Fruit fly (Drosophila melanogaster): ENCODE measurements around the gene CG13926.

The CG13926 gene

DNA sequence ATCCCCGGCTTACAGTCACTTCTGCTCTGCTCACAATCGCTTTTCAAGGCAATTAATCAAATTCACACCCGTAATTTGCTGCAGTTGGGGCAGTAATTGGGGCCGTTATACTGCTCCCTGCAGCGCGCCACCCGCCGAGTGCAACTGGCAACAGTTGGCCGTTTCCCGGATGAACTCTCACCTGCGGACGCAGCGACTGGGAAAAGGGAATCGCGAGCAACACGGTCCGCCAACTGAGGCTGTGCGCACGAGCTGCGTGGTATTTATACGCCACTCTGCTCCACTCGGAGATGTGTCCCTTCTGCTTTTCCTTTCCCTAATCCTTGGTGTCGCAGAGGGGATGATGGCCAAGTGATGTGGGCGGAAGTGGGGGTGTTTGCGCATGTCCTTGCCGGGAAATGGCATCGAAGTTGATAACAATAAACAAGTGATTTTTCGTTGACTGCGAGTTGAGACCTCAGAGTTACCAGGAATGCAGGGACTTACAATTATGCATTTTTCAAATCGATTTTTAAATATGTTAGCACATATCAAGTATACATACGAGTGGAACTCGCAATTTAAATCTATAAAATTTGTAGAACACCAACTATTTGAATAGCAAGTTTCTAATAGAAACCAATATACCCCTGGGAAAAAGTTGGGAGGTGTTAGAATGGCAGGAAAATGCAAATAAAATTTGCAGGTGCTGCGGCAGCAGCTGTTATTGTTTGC lies 11.3 kb upstream of the CG13926 start, which contains the start of gene GC (continued):
- TF ChIP-seq Xrp1 (GFP tag; IDR thresholded peaks at IDR 0.05) = 0 out of 2 replicates have a peak, but pooled peaks have one; percentile 14
- TF ChIP-seq Lpt (GFP tag; optimal IDR thresholded peaks at IDR 0.05) = no peak
- no peak for TF ChIP-seq Mad (GFP tag; optimal IDR thresholded peaks at IDR 0.05)
- peak; percentile 97 for TF ChIP-seq scrt (GFP tag; optimal IDR thresholded peaks at IDR 0.05)
- TF ChIP-seq dpn (GFP tag; optimal IDR thresholded peaks at IDR 0.05) = peak in 1 of 2 experiments; percentile 16
- no peak for TF ChIP-seq CG32532 (GFP tag; IDR thresholded peaks at IDR 0.05)
- TF ChIP-seq CG15601 (tag; optimal IDR thresholded peaks at IDR 0.05) = no peak
- TF ChIP-seq CG1792 (GFP tag; optimal IDR thresholded peaks at IDR 0.05) = no peak
- no peak for TF ChIP-seq prd (optimal IDR thresholded peaks at IDR 0.05)
- TF ChIP-seq prd (GFP tag; IDR thresholded peaks at IDR 0.05) = 0 out of 3 replicates have a peak, but pooled peaks have one; percentile 21
- no peak for TF ChIP-seq NC2α (GFP tag; optimal IDR thresholded peaks at IDR 0.05)
- TF ChIP-seq CG7786 (GFP tag; optimal IDR thresholded peaks at IDR 0.05) = peak; percentile 16
- peak; percentile 40 for TF ChIP-seq Deaf1 (tag; optimal IDR thresholded peaks at IDR 0.05)
- TF ChIP-seq Rfx (GFP tag; IDR thresholded peaks at IDR 0.05) = 0 out of 2 replicates have a peak, but pooled peaks have one; percentile 13
- no peak for TF ChIP-seq ato (GFP tag; IDR thresholded peaks at IDR 0.05; ENCODE audit: partially characterized antibody)
- no peak for TF ChIP-seq jing (GFP tag; optimal IDR thresholded peaks at IDR 0.05)
- no peak for TF ChIP-seq CG12071 (GFP tag; optimal IDR thresholded peaks at IDR 0.05)
- peak; percentile 69 for TF ChIP-seq CG2120 (GFP tag; optimal IDR thresholded peaks at IDR 0.05)
- TF ChIP-seq CG32772 (GFP tag; IDR thresholded peaks at IDR 0.05) = peak; percentile 47; the same call in 1 of the 2 replicates
- peak; percentile 4 for TF ChIP-seq CG12391 (tag; optimal IDR thresholded peaks at IDR 0.05)
- TF ChIP-seq zfh1 (GFP tag; IDR thresholded peaks at IDR 0.05) = no peak
- TF ChIP-seq CG18599 (GFP tag; optimal IDR thresholded peaks at IDR 0.05) = peak; percentile 26
- no peak for TF ChIP-seq Dip2 (GFP tag; IDR thresholded peaks at IDR 0.05)
- peak; percentile 53 for TF ChIP-seq CG9932 (GFP tag; IDR thresholded peaks at IDR 0.05)
- peak; percentile 30; the same call in 1 of the 2 replicates for TF ChIP-seq sisA (GFP tag; IDR thresholded peaks at IDR 0.05)
- TF ChIP-seq CG11247 (GFP tag; IDR thresholded peaks at IDR 0.05) = no peak
- peak; percentile 16 for TF ChIP-seq pho (GFP tag; optimal IDR thresholded peaks at IDR 0.05)
- no peak for TF ChIP-seq CG6813 (GFP tag; optimal IDR thresholded peaks at IDR 0.05)
- no peak for TF ChIP-seq ap (GFP tag; IDR thresholded peaks at IDR 0.05)
- peak; percentile 5 for TF ChIP-seq CoRest (tag; optimal IDR thresholded peaks at IDR 0.05)
- no peak for TF ChIP-seq CG12104 (GFP tag; optimal IDR thresholded peaks at IDR 0.05)
- no peak for TF ChIP-seq CG9817 (tag; optimal IDR thresholded peaks at IDR 0.05)
- no peak for TF ChIP-seq nmo (GFP tag; optimal IDR thresholded peaks at IDR 0.05)
- peak; percentile 32; the same call in 1 of the 2 replicates for TF ChIP-seq esg (GFP tag; conservative IDR thresholded peaks at IDR 0.05)
- no peak for TF ChIP-seq CG2202 (tag; optimal IDR thresholded peaks at IDR 0.05)
- no peak for TF ChIP-seq fu2 (GFP tag; optimal IDR thresholded peaks at IDR 0.05)
- no peak for TF ChIP-seq CG10462 (GFP tag; optimal IDR thresholded peaks at IDR 0.05)
- TF ChIP-seq gfzf (GFP tag; optimal IDR thresholded peaks at IDR 0.05) = no peak
- TF ChIP-seq HLH3B (GFP tag; IDR thresholded peaks at IDR 0.05) = peak; percentile 34; the same call in 1 of the 2 replicates
- peak; percentile 75 for TF ChIP-seq row (GFP tag; IDR thresholded peaks at IDR 0.05)
- TF ChIP-seq Sox102F (GFP tag; optimal IDR thresholded peaks at IDR 0.05) = peak; percentile 26
- TF ChIP-seq Ptx1 (GFP tag; IDR thresholded peaks at IDR 0.05) = peak; percentile 42; the same call in 1 of the 2 replicates
- TF ChIP-seq wdn (GFP tag; IDR thresholded peaks at IDR 0.05) = no peak
- TF ChIP-seq eyg (GFP tag; optimal IDR thresholded peaks at IDR 0.05) = no peak
- no peak for TF ChIP-seq CG10979 (tag; optimal IDR thresholded peaks at IDR 0.05)
- peak; percentile 60 for TF ChIP-seq D19B (GFP tag; optimal IDR thresholded peaks at IDR 0.05)
- peak; percentile 26 for TF ChIP-seq grau (tag; optimal IDR thresholded peaks at IDR 0.05)
- 0 out of 3 replicates have a peak, but pooled peaks have one; percentile 22 for TF ChIP-seq ken (GFP tag; IDR thresholded peaks at IDR 0.05)
- peak; percentile 26 for TF ChIP-seq CG10209 (GFP tag; optimal IDR thresholded peaks at IDR 0.05)
- TF ChIP-seq CkIIα-i1 (GFP tag; IDR thresholded peaks at IDR 0.05) = no peak
